Worm (Caenorhabditis elegans) whole organism, L3 larva: ENCODE data around the gene F19B2.5.

ENCODE experiments used
- R02D3.7 ChIP-seq: fragments of 150-350 bp; optimal IDR thresholded peaks from 2 replicates; lab custom pipeline; 2014; ENCODE audit warnings: missing biosample characterization, missing genetic modification characterization
- ZK546.5 ChIP-seq: sonication (generic microtip); optimal IDR thresholded peaks from 2 replicates; lab custom pipeline; 2017; ENCODE audit warnings: missing biosample characterization, missing genetic modification characterization
- aly-2 ChIP-seq: fragments of 150-350 bp; optimal IDR thresholded peaks from 2 replicates; lab custom pipeline; 2014; ENCODE audit warnings: missing biosample characterization, missing genetic modification characterization
- ama-1 ChIP-seq: fragments of 150-350 bp; optimal IDR thresholded peaks from 2 replicates; lab custom pipeline; 2018
- ceh-16 ChIP-seq: sonication (generic microtip); optimal IDR thresholded peaks from 2 replicates; lab custom pipeline; 2017; ENCODE audit warnings: missing biosample characterization, missing genetic modification characterization
- ceh-28 ChIP-seq: fragments of 150-350 bp; optimal IDR thresholded peaks from 2 replicates; lab custom pipeline; 2014; ENCODE audit warnings: missing biosample characterization, missing genetic modification reagents, missing genetic modification characterization
- ceh-82 ChIP-seq: fragments of 150-350 bp; optimal IDR thresholded peaks from 2 replicates; lab custom pipeline; 2014; ENCODE audit warnings: missing biosample characterization, missing genetic modification characterization
- daf-12 ChIP-seq: fragments of 150-350 bp; optimal IDR thresholded peaks from 2 replicates; lab custom pipeline; 2014; ENCODE audit warnings: missing biosample characterization, missing genetic modification reagents, missing genetic modification characterization
- egl-5 ChIP-seq: fragments of 150-350 bp; optimal IDR thresholded peaks from 2 replicates; lab custom pipeline; 2017; ENCODE audit warnings: missing biosample characterization, missing genetic modification reagents, missing genetic modification characterization, inconsistent platforms
- elt-1 ChIP-seq: fragments of 150-350 bp; optimal IDR thresholded peaks from 2 replicates; lab custom pipeline; 2014; ENCODE audit warnings: missing biosample characterization, missing genetic modification characterization
- eor-1 ChIP-seq, 2 experiments: fragments of 150-350 bp; optimal IDR thresholded peaks; 2 replicates each; lab custom pipeline; 2014 to 2018; ENCODE audit warnings: missing biosample characterization in 2 of 2, missing genetic modification characterization in 2 of 2
- fkh-2 ChIP-seq: fragments of 150-350 bp; optimal IDR thresholded peaks from 2 replicates; lab custom pipeline; 2014; ENCODE audit warnings: missing biosample characterization, missing genetic modification reagents, missing genetic modification characterization
- jun-1 ChIP-seq: fragments of 150-350 bp; optimal IDR thresholded peaks from 2 replicates; lab custom pipeline; 2014; ENCODE audit warnings: missing biosample characterization, missing genetic modification reagents, missing genetic modification characterization
- lin-39 ChIP-seq: fragments of 150-350 bp; optimal IDR thresholded peaks from 2 replicates; lab custom pipeline; 2018; ENCODE audit warnings: missing biosample characterization, missing genetic modification reagents, missing genetic modification characterization
- mdl-1 ChIP-seq: fragments of 150-350 bp; optimal IDR thresholded peaks from 2 replicates; lab custom pipeline; 2014; ENCODE audit warnings: missing biosample characterization, missing genetic modification characterization
- mml-1 ChIP-seq: fragments of 150-350 bp; sonication (generic microtip); optimal IDR thresholded peaks from 3 replicates; lab custom pipeline; 2014; ENCODE audit warnings: missing biosample characterization, missing genetic modification characterization
- nfya-1 ChIP-seq: sonication (generic microtip); optimal IDR thresholded peaks from 2 replicates; lab custom pipeline; 2017; ENCODE audit warnings: missing genetic modification characterization, mild to moderate bottlenecking, missing compliant biosample characterization, antibody characterized with exemption, moderate library complexity; ENCODE audit not compliant: insufficient read depth
- nhr-11 ChIP-seq: fragments of 150-350 bp; optimal IDR thresholded peaks from 2 replicates; lab custom pipeline; 2014; ENCODE audit warnings: missing biosample characterization, missing genetic modification characterization
- nhr-12 ChIP-seq: fragments of 150-350 bp; optimal IDR thresholded peaks from 2 replicates; lab custom pipeline; 2014; ENCODE audit warnings: missing biosample characterization, missing genetic modification characterization
- nhr-237 ChIP-seq: fragments of 150-350 bp; optimal IDR thresholded peaks from 2 replicates; lab custom pipeline; 2014; ENCODE audit warnings: missing biosample characterization, missing genetic modification characterization
- nhr-25 ChIP-seq: sonication (generic microtip); optimal IDR thresholded peaks from 2 replicates; lab custom pipeline; 2017; ENCODE audit warnings: missing biosample characterization, missing genetic modification characterization
- nhr-77 ChIP-seq: fragments of 150-350 bp; optimal IDR thresholded peaks from 2 replicates; lab custom pipeline; 2014; ENCODE audit warnings: missing biosample characterization, missing genetic modification characterization
- pha-4 ChIP-seq: fragments of 150-350 bp; optimal IDR thresholded peaks from 2 replicates; lab custom pipeline; 2014; ENCODE audit warnings: missing biosample characterization, missing genetic modification reagents, missing genetic modification characterization
- pqm-1 ChIP-seq: fragments of 150-350 bp; optimal IDR thresholded peaks from 2 replicates; lab custom pipeline; 2017; ENCODE audit warnings: missing biosample characterization, missing genetic modification characterization, inconsistent platforms
- sea-2 ChIP-seq: fragments of 150-350 bp; sonication (generic microtip); optimal IDR thresholded peaks from 4 replicates; lab custom pipeline; 2014; ENCODE audit warnings: missing biosample characterization, missing genetic modification reagents, missing genetic modification characterization
- skn-1 ChIP-seq: fragments of 150-350 bp; optimal IDR thresholded peaks from 2 replicates; lab custom pipeline; 2014; ENCODE audit warnings: missing biosample characterization, missing genetic modification characterization
- snpc-4 ChIP-seq: fragments of 150-350 bp; optimal IDR thresholded peaks from 2 replicates; lab custom pipeline; 2014; ENCODE audit warnings: missing biosample characterization, missing genetic modification characterization
- unc-39 ChIP-seq: sonication (generic microtip); optimal IDR thresholded peaks from 4 replicates; lab custom pipeline; 2017; ENCODE audit warnings: missing biosample characterization, missing genetic modification characterization
- unc-62 ChIP-seq: fragments of 150-350 bp; sonication (generic microtip); optimal IDR thresholded peaks from 4 replicates; lab custom pipeline; 2014; ENCODE audit warnings: missing biosample characterization, missing genetic modification reagents, missing genetic modification characterization
- ztf-11 ChIP-seq: fragments of 150-350 bp; optimal IDR thresholded peaks from 2 replicates; lab custom pipeline; 2014; ENCODE audit warnings: missing biosample characterization, missing genetic modification characterization

Gene F19B2.5

DNA sequence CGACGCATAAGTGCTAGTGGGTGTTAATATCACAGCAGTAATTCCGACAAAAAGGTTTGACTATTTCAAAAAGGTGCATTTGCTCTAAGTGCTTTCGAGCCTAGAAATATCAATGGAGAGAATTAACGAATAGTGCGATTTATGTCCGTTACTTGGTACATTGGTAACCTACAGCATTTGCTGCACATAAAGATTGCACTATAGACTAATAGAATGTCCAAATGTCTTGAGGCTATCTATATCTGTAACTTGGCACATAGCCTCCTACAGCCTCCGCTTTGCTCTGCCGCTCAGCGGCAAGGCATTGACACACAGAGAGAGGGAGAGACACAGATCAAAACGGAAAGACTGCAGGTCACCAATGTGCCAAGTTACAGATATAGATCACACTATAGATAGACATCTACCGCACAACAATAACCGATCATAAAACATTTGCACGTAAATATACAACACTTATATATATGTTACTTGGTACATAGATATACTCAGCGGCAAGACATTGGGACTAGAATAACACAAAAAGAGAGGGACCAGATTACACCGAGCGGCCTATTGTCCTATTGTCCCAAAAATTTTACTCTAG, 31.6 kb upstream of the F19B2.5 start, which contains the start of the genes srh-217 and Y113G7B.28:
Gene srh-217, minus strand, starts transcription at position 101 of the 586 bp plus-strand sequence.
Gene Y113G7B.28, plus strand, starts transcription at position 536 of the 586 bp plus-strand sequence.
- TF ChIP-seq nhr-11 (tag; lab: Kevin White, UChicago), result peak; percentile 21
- TF ChIP-seq fkh-2 (tag; lab: Kevin White, UChicago), result no peak

DNA sequence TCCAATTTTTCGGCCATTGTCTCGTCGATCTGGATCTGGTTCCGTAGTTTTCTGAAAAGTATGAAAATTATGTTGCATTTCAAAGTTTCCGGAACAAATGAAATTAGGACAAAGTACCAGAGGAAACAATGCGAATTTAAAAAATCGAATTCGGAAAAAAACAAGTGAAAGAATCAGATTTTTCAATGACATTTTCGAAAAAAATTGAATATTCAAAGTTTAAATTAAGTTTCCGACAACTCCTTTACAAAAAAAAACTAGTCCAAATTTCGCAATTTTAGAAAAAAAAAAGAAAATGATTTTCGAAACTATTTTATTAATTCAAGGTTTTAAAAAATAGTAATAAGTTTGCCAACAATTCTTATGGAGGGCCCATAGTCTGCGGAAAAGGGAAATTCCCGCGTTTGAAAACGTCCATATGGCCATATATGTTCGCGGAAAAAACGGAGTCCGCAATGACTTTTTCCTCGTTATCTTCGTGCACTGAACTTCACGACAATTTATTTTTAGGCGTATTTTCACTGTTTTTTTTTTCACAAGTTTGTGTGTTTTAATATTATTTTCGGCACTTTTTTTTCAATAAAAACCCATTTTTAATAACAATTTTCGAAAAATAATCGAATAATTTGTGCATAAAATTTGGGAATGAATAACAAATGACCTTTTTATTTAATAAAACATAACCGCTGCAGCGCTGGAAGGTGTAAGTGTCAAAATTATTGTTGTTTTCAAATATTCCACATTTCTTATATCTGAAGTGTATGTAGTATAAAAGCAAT, 28.3 kb upstream of the F19B2.5 start, which contains the start of the genes fbxa-115 and Y113G7B.27:
Gene fbxa-115, minus strand, starts transcription at position 51 of the 779 bp plus-strand sequence.
Gene Y113G7B.27, plus strand, starts transcription at position 729 of the 779 bp plus-strand sequence.
- TF ChIP-seq skn-1 (tag; lab: Kevin White, UChicago), result peak; percentile 72
- TF ChIP-seq unc-62, result no peak
- no peak for TF ChIP-seq aly-2 (tag; lab: Kevin White, UChicago)
- TF ChIP-seq jun-1 (tag; lab: Kevin White, UChicago), result no peak
- TF ChIP-seq daf-12 (tag; lab: Kevin White, UChicago), result no peak
- TF ChIP-seq egl-5 (tag; lab: Kevin White, UChicago), result no peak

DNA sequence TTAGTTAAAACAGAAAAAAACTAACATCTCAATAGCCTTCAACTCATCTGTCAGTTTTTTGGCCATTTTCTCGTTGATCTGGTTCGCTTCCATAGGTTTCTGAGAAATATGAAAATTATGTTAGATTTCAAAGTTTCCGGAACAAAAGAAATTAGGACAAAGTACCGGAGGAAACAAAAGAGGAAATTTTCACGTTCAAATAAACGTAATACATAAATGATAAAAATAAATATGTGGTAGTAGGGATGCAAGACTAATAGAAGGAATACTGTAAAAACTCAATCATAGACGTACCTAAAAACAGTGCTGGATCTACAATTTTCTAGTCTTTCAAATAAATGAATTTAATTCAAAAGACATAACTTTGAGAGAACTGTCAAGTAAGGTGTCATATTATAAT, 24.8 kb upstream of the F19B2.5 start, which contains the start of gene fbxa-116:
Gene fbxa-116, minus strand, starts transcription at position 101 of the 400 bp plus-strand sequence.
- no peak for TF ChIP-seq daf-12 (tag; lab: Kevin White, UChicago)
- no peak for TF ChIP-seq ama-1 (lab: Kevin White, UChicago)
- no peak for TF ChIP-seq ztf-11 (tag; lab: Kevin White, UChicago)
- no peak for TF ChIP-seq mml-1 (tag; lab: Kevin White, UChicago)
- TF ChIP-seq nhr-77 (tag; lab: Kevin White, UChicago), result no peak
- no peak for TF ChIP-seq nhr-25 (tag; lab: Kevin White, UChicago)
- no peak for TF ChIP-seq skn-1 (tag; lab: Kevin White, UChicago)
- no peak for TF ChIP-seq ceh-82 (tag; lab: Kevin White, UChicago)
- TF ChIP-seq nhr-237 (tag; lab: Kevin White, UChicago), result no peak
- no peak for TF ChIP-seq ceh-16 (tag; lab: Kevin White, UChicago)
- TF ChIP-seq nfya-1 (tag; lab: Kevin White, UChicago), result no peak
- TF ChIP-seq ZK546.5 (tag; lab: Kevin White, UChicago), result no peak
- TF ChIP-seq unc-62, result no peak

DNA sequence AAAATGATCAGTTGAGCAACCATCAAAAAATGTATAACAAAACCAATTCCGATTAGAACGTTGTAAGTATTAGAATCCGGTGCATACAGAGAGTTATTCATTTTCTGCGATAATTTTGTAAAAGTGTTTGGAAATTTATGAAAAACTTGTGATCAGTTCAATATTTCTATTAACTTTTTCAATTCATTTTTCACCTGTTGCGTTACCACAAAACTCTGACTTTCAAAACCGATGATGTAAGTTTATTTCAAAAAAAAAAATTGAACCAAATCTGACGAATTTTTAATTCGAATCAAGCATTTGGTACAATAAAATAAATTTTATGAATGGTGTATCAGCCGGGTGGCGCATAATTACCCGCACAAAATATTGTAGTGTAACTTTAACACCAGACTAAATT, 22.6 kb upstream of the F19B2.5 start, which contains the start of gene srz-16:
Gene srz-16, minus strand, starts transcription at position 101 of the 400 bp plus-strand sequence.
- TF ChIP-seq ZK546.5 (tag; lab: Kevin White, UChicago) (no peak), elt-1 (tag; lab: Kevin White, UChicago) (no peak), ceh-28 (tag; lab: Kevin White, UChicago) (no peak), ama-1 (lab: Kevin White, UChicago) (no peak), unc-39 (tag; lab: Kevin White, UChicago) (no peak), nfya-1 (tag; lab: Kevin White, UChicago) (no peak), nhr-25 (tag; lab: Kevin White, UChicago) (no peak), pqm-1 (tag; lab: Kevin White, UChicago) (no peak), ceh-82 (tag; lab: Kevin White, UChicago) (no peak), nhr-237 (tag; lab: Kevin White, UChicago) (no peak)

DNA sequence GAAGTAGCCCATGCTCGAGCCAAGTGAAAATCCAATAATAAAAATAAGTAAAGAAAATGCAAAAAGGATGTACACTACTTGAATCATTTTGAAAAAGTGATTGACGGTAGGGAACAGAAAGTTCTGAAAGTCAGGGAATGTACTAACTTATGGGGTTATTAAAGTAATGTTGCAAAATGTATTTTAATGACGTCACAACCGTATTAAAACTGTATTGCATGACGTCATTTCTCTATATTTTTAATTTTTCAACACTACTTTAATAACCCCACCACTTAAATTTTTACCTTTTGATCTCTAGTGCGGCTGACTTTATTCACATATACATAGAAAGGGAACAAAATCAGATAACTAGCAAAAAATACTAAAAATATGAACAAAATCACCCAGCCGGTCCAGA, 18.3 kb upstream of the F19B2.5 start:
- TF ChIP-seq ceh-28 (tag; lab: Kevin White, UChicago) (no peak), pha-4 (tag; lab: Kevin White, UChicago) (no peak), nhr-25 (tag; lab: Kevin White, UChicago) (no peak)

ce11 chrV:20171941-20172340, 8.0 kb upstream of the F19B2.5 start, which contains the start of gene srw-39:
srw-39 (minus strand) TSS chrV:20172041.
- TF ChIP-seq ceh-28 (tag; lab: Kevin White, UChicago) (no peak), snpc-4 (no peak), mdl-1 (tag; lab: Kevin White, UChicago) (no peak), aly-2 (tag; lab: Kevin White, UChicago) (no peak), nhr-237 (tag; lab: Kevin White, UChicago) (no peak), elt-1 (tag; lab: Kevin White, UChicago) (no peak), eor-1 (tag; optimal IDR thresholded peaks at IDR 0.05; lab: Kevin White, UChicago) (no peak), ztf-11 (tag; lab: Kevin White, UChicago) (no peak), R02D3.7 (no peak), pha-4 (tag; lab: Kevin White, UChicago) (no peak), nhr-25 (tag; lab: Kevin White, UChicago) (no peak), fkh-2 (tag; lab: Kevin White, UChicago) (no peak), lin-39 (tag; lab: Kevin White, UChicago) (no peak), nhr-12 (no peak), sea-2 (no peak)
